Fruit fly (Drosophila melanogaster) whole organism: ENCODE data around the gene CG5104.

Experiments used
- CG8478 ChIP-seq: fragments of >200 bp; optimal IDR thresholded peaks from 2 replicates; lab custom pipeline; 2018; ENCODE audit warnings: inconsistent platforms
- EcR ChIP-seq, 2 experiments: fragments of >200 bp; optimal IDR thresholded peaks; 2 replicates each; lab custom pipeline; 2017; ENCODE audit warnings: missing biosample characterization in 2 of 2, missing genetic modification characterization in 2 of 2, missing genetic modification reagents in 2 of 2
- psq ChIP-seq: fragments of >200 bp; optimal IDR thresholded peaks from 2 replicates; lab custom pipeline; 2017
- usp ChIP-seq: fragments of >200 bp; optimal IDR thresholded peaks from 2 replicates; lab custom pipeline; 2017; ENCODE audit warnings: missing biosample characterization, missing genetic modification characterization, mixed read lengths

dm6 chr3L:20494262-20494601, 26.6 kb upstream of the CG5104 start:
- TF ChIP-seq CG8478 (no peak), psq (no peak), usp (GFP tag; lab: Kevin White, UChicago) (no peak), EcR (GFP tag; optimal IDR thresholded peaks at IDR 0.05; lab: Kevin White, UChicago) (no peak)
